Fruit fly (Drosophila melanogaster): ENCODE data around the gene fog.

DNA sequence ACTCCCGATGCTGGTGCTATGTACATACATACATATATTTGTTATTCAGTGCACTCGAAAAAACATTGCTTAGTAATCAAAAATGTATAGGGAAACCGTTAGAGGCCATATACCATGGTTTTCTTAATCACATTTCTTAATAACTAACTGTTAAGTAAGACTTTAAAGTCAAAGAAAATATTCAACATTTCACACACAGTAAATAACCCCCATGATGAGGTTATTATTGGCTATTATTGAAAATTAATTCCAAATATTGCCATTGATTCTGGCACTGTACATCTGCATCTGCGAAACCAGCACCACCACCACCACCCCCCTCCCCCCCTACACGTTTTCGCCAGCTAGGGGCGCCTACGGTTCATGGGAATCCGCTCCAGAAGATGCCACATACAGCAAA, 7.7 kb downstream of the fog start:
- TF ChIP-seq CG8478 (optimal IDR thresholded peaks at IDR 0.05) (no peak), CTCF (optimal IDR thresholded peaks at IDR 0.05) (no peak)
